Worm (Caenorhabditis elegans): ENCODE measurements around the gene mel-11.
A peak's percentile ranks its signal among the peaks of the same experiment; 100 is the strongest.

DNA sequence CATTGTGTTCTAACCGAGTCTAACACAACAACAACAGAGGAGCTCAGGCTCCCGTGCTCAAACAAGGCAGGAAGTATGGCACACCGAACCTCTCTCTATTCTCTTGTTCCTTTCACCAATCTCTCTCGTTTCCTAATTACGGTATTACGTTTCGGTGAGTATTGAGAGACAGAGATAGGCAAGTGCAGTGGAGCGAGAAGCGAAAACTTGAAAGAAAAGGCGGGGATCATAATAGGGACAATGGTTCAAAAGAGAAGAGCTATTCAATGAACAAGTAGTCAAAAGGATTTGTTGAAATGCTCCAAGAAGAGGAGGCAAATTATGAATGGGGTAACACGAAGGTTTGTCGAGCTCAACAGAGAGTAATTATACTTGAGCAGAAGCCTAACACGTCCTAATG is 45.0 kb upstream of the mel-11 start:
- TF ChIP-seq nhr-76 (tag; optimal IDR thresholded peaks at IDR 0.05) (no peak), snpc-4 (tag; optimal IDR thresholded peaks at IDR 0.05) (no peak), ces-1 (GFP tag; optimal IDR thresholded peaks at IDR 0.05) (peak; percentile 50), pha-4 (tag; optimal IDR thresholded peaks at IDR 0.05) (no peak), bed-3 (GFP tag; optimal IDR thresholded peaks at IDR 0.05) (no peak), sptf-1 (tag; optimal IDR thresholded peaks at IDR 0.05) (no peak), nhr-12 (tag; optimal IDR thresholded peaks at IDR 0.05) (no peak), unc-39 (tag; optimal IDR thresholded peaks at IDR 0.05) (no peak), ztf-11 (tag; optimal IDR thresholded peaks at IDR 0.05) (no peak), ham-2 (GFP tag; optimal IDR thresholded peaks at IDR 0.05) (no peak), elt-1 (tag; optimal IDR thresholded peaks at IDR 0.05; ENCODE audit: borderline replicate concordance, insufficient read depth) (no peak), unc-62 (GFP tag; optimal IDR thresholded peaks at IDR 0.05) (no peak), ceh-83 (GFP tag; optimal IDR thresholded peaks at IDR 0.05) (no peak)

Data from whole organism, mixed stage, embryonic.